Comparison of ENCODE assay signal across 5 fruit fly cellular contexts in genomic region chr3R:19890340-19890998, dm6.
TF ChIP-seq lines count a peak whose summit lies in the region.

Gene CG4733, plus strand, starts transcription at chr3R:19890689.

- no peak for TF ChIP-seq CTCF in whole organism, embryonic (GFP tag; optimal IDR thresholded peaks at IDR 0.05; lab: Kevin White, UChicago)

TF ChIP-seq in whole organism, adult, 20 proteins besides CTCF, POLR2A, EP300 and RAD21:
- TF ChIP-seq cic (GFP tag; optimal IDR thresholded peaks at IDR 0.05; lab: Kevin White, UChicago): no peak
- TF ChIP-seq CG11617 (GFP tag; optimal IDR thresholded peaks at IDR 0.05; lab: Kevin White, UChicago): no peak
- TF ChIP-seq CG1620 (GFP tag; optimal IDR thresholded peaks at IDR 0.05; lab: Kevin White, UChicago): no peak
- no peak for TF ChIP-seq Mnt (GFP tag; optimal IDR thresholded peaks at IDR 0.05; lab: Kevin White, UChicago)
- peak; percentile 30 for TF ChIP-seq CG7101 (tag; optimal IDR thresholded peaks at IDR 0.05; lab: Kevin White, UChicago)
- TF ChIP-seq CG5204 (GFP tag; optimal IDR thresholded peaks at IDR 0.05; lab: Kevin White, UChicago): peak; percentile 55
- TF ChIP-seq CG14711 (tag; optimal IDR thresholded peaks at IDR 0.05; lab: Kevin White, UChicago): no peak
- TF ChIP-seq Hr96 (GFP tag; optimal IDR thresholded peaks at IDR 0.05; lab: Kevin White, UChicago): no peak
- TF ChIP-seq ovo (GFP tag; optimal IDR thresholded peaks at IDR 0.05; lab: Kevin White, UChicago): peak; percentile 33
- no peak for TF ChIP-seq cnc (optimal IDR thresholded peaks at IDR 0.05; lab: Kevin White, UChicago)
- peak; percentile 2 for TF ChIP-seq pad (GFP tag; optimal IDR thresholded peaks at IDR 0.05; lab: Kevin White, UChicago)
- TF ChIP-seq bab1 (GFP tag; optimal IDR thresholded peaks at IDR 0.05; lab: Kevin White, UChicago): no peak
- TF ChIP-seq tj (GFP tag; optimal IDR thresholded peaks at IDR 0.05; lab: Kevin White, UChicago): peak; percentile 7
- TF ChIP-seq kay (GFP tag; lab: Kevin White, UChicago; ENCODE audit: borderline replicate concordance): no peak
- TF ChIP-seq toe (GFP tag; optimal IDR thresholded peaks at IDR 0.05; lab: Kevin White, UChicago): peak; percentile 20
- no peak for TF ChIP-seq CG33017 (tag; optimal IDR thresholded peaks at IDR 0.05; lab: Kevin White, UChicago)
- TF ChIP-seq CG7045 (GFP tag; optimal IDR thresholded peaks at IDR 0.05; lab: Kevin White, UChicago): no peak

TF ChIP-seq in whole organism, embryonic, 481 proteins besides CTCF, POLR2A, EP300 and RAD21 (continues in another document):
- TF ChIP-seq CG14441 (GFP tag; IDR thresholded peaks at IDR 0.05; lab: Robert Waterston, UW) (no peak), CG18764 (GFP tag; optimal IDR thresholded peaks at IDR 0.05; lab: Kevin White, UChicago) (no peak), BEAF-32 (GFP tag; optimal IDR thresholded peaks at IDR 0.05; lab: Kevin White, UChicago) (peak; percentile 41), dm (GFP tag; optimal IDR thresholded peaks at IDR 0.05; lab: Kevin White, UChicago) (no peak), HmgZ (tag; optimal IDR thresholded peaks at IDR 0.05; lab: Kevin White, UChicago) (no peak), Scr (GFP tag; IDR thresholded peaks at IDR 0.05; lab: Robert Waterston, UW; ENCODE audit: partially characterized antibody) (0 out of 2 replicates have a peak, but pooled peaks have one; percentile 10), Abd-B (GFP tag; optimal IDR thresholded peaks at IDR 0.05; lab: Kevin White, UChicago) (no peak), bbx (GFP tag; IDR thresholded peaks at IDR 0.05; lab: Robert Waterston, UW; ENCODE audit: partially characterized antibody) (0 out of 2 replicates have a peak, but pooled peaks have one; percentile 17), CG13424 (tag; optimal IDR thresholded peaks at IDR 0.05; lab: Kevin White, UChicago) (peak; percentile 26), Sox100B (GFP tag; optimal IDR thresholded peaks at IDR 0.05; lab: Kevin White, UChicago) (peak; percentile 38), cas (GFP tag; IDR thresholded peaks at IDR 0.05; lab: Robert Waterston, UW) (0 out of 2 replicates have a peak, but pooled peaks have one; percentile 23), CG3281 (GFP tag; optimal IDR thresholded peaks at IDR 0.05; lab: Kevin White, UChicago) (peak; percentile 7), grau (tag; optimal IDR thresholded peaks at IDR 0.05; lab: Kevin White, UChicago) (peak; percentile 48), gcm2 (GFP tag; optimal IDR thresholded peaks at IDR 0.05; lab: Kevin White, UChicago) (no peak), Atf6 (GFP tag; IDR thresholded peaks at IDR 0.05; lab: Robert Waterston, UW) (no peak; the same call in 1 of the 2 replicates), CG15696 (tag; optimal IDR thresholded peaks at IDR 0.05; lab: Kevin White, UChicago) (no peak), Ssrp (tag; optimal IDR thresholded peaks at IDR 0.05; lab: Kevin White, UChicago) (peak; percentile 18), sqz (GFP tag; optimal IDR thresholded peaks at IDR 0.05; lab: Kevin White, UChicago) (no peak)

TF ChIP-seq in whole organism, prepupa, 60 proteins besides CTCF, POLR2A, EP300 and RAD21:
- TF ChIP-seq CG10669 (GFP tag; optimal IDR thresholded peaks at IDR 0.05; lab: Kevin White, UChicago) (no peak), CG6163 (GFP tag; IDR thresholded peaks at IDR 0.05; lab: Robert Waterston, UW) (0 out of 3 replicates have a peak, but pooled peaks have one; percentile 20), Sox14 (GFP tag; optimal IDR thresholded peaks at IDR 0.05; lab: Kevin White, UChicago) (peak; percentile 4), cyc (GFP tag; optimal IDR thresholded peaks at IDR 0.05; lab: Kevin White, UChicago) (no peak), esn (GFP tag; optimal IDR thresholded peaks at IDR 0.05; lab: Kevin White, UChicago) (no peak), salr (GFP tag; optimal IDR thresholded peaks at IDR 0.05; lab: Kevin White, UChicago) (no peak), eg (GFP tag; IDR thresholded peaks at IDR 0.05; lab: Robert Waterston, UW) (peak; percentile 34; the same call in 1 of the 3 replicates), svp (GFP tag; lab: Kevin White, UChicago) (peak; percentile 71), Hr4 (GFP tag; optimal IDR thresholded peaks at IDR 0.05; lab: Kevin White, UChicago) (peak; percentile 12), Hr39 (GFP tag; optimal IDR thresholded peaks at IDR 0.05; lab: Kevin White, UChicago) (no peak), CG31627 (GFP tag; optimal IDR thresholded peaks at IDR 0.05; lab: Kevin White, UChicago) (no peak), CG6792 (GFP tag; optimal IDR thresholded peaks at IDR 0.05; lab: Kevin White, UChicago) (no peak), CG1621 (tag; optimal IDR thresholded peaks at IDR 0.05; lab: Kevin White, UChicago) (no peak), pdm3 (GFP tag; optimal IDR thresholded peaks at IDR 0.05; lab: Kevin White, UChicago) (peak; percentile 8), acj6 (GFP tag; optimal IDR thresholded peaks at IDR 0.05; lab: Kevin White, UChicago) (peak; percentile 5), CG32006 (GFP tag; optimal IDR thresholded peaks at IDR 0.05; lab: Kevin White, UChicago) (peak; percentile 16), CG6276 (GFP tag; optimal IDR thresholded peaks at IDR 0.05; lab: Kevin White, UChicago) (no peak), net (GFP tag; optimal IDR thresholded peaks at IDR 0.05; lab: Kevin White, UChicago) (peak; percentile 20)

TF ChIP-seq in whole organism, pupa, 21 proteins besides CTCF, POLR2A, EP300 and RAD21:
- TF ChIP-seq CG14655 (GFP tag; optimal IDR thresholded peaks at IDR 0.05; lab: Kevin White, UChicago) (peak; percentile 14), CG9948 (tag; optimal IDR thresholded peaks at IDR 0.05; lab: Kevin White, UChicago) (no peak), CG32121 (GFP tag; IDR thresholded peaks at IDR 0.05; lab: Robert Waterston, UW) (peak; percentile 31; the same call in 1 of the 2 replicates), CG13204 (GFP tag; optimal IDR thresholded peaks at IDR 0.05; lab: Kevin White, UChicago) (peak; percentile 58), CG10348 (GFP tag; IDR thresholded peaks at IDR 0.05; lab: Robert Waterston, UW) (no peak), CG34367 (tag; optimal IDR thresholded peaks at IDR 0.05; lab: Kevin White, UChicago) (no peak), fd96Ca (GFP tag; IDR thresholded peaks at IDR 0.05; lab: Robert Waterston, UW) (no peak), CG17806 (tag; optimal IDR thresholded peaks at IDR 0.05; lab: Kevin White, UChicago) (no peak), CG12605 (GFP tag; IDR thresholded peaks at IDR 0.05; lab: Robert Waterston, UW) (peak; percentile 29; the same call in 1 of the 2 replicates), Pif1A (GFP tag; optimal IDR thresholded peaks at IDR 0.05; lab: Kevin White, UChicago) (no peak), gl (tag; optimal IDR thresholded peaks at IDR 0.05; lab: Kevin White, UChicago) (no peak), CG4496 (GFP tag; IDR thresholded peaks at IDR 0.05; lab: Robert Waterston, UW) (0 out of 3 replicates have a peak, but pooled peaks have one; percentile 32), CG8159 (tag; optimal IDR thresholded peaks at IDR 0.05; lab: Kevin White, UChicago) (no peak), CG8301 (tag; optimal IDR thresholded peaks at IDR 0.05; lab: Kevin White, UChicago) (no peak), Pif1B (GFP tag; optimal IDR thresholded peaks at IDR 0.05; lab: Kevin White, UChicago) (no peak), CG15710 (tag; optimal IDR thresholded peaks at IDR 0.05; lab: Kevin White, UChicago) (no peak), D1 (tag; optimal IDR thresholded peaks at IDR 0.05; lab: Kevin White, UChicago) (no peak)

TF ChIP-seq in whole organism, wandering third instar larva, 38 proteins besides CTCF, POLR2A, EP300 and RAD21:
- TF ChIP-seq dsf (GFP tag; optimal IDR thresholded peaks at IDR 0.05; lab: Kevin White, UChicago; ENCODE audit: borderline replicate concordance): no peak
- peak; percentile 98 for TF ChIP-seq Myc (optimal IDR thresholded peaks at IDR 0.05; lab: Kevin White, UChicago)
- peak in 1 of 2 experiments; percentile 50 for TF ChIP-seq dl (GFP tag; optimal IDR thresholded peaks at IDR 0.05; lab: Kevin White, UChicago; ENCODE audit: insufficient read depth in 1 of 2, partially characterized antibody in 2 of 2)
- peak; percentile 32 for TF ChIP-seq woc (GFP tag; optimal IDR thresholded peaks at IDR 0.05; lab: Kevin White, UChicago)
- no peak for TF ChIP-seq sv (GFP tag; optimal IDR thresholded peaks at IDR 0.05; lab: Kevin White, UChicago)
- no peak for TF ChIP-seq Hr78 (GFP tag; optimal IDR thresholded peaks at IDR 0.05; lab: Kevin White, UChicago)
- no peak for TF ChIP-seq CG9705 (GFP tag; optimal IDR thresholded peaks at IDR 0.05; lab: Kevin White, UChicago)
- TF ChIP-seq Dif (GFP tag; optimal IDR thresholded peaks at IDR 0.05; lab: Kevin White, UChicago; ENCODE audit: partially characterized antibody): peak; percentile 32
- peak; percentile 56 for TF ChIP-seq fru (GFP tag; optimal IDR thresholded peaks at IDR 0.05; lab: Kevin White, UChicago)
